Worm (Caenorhabditis elegans): ENCODE measurements around the gene nhr-71.

DNA sequence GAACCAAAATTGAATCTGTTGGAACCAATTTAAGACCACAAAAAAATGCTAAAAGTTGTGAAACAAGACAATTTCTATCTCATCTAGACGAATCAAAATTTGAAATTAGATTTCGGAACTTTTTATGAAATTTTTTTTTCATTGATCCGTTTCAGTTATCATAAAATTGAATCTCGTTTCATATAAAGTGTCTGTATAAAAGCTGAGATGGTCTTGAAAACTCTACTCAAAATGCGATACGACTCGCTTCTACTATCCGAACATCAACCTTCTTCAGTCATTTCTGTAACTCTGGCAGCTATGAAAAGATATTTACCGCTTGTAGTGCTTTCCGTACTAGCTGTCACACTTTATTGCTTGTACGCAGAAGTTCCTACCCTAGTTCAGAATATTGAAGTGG lies 43.4 kb downstream of the nhr-71 start, which contains the start of gene ZK1086.3:
- TF ChIP-seq him-1 (tag; optimal IDR thresholded peaks at IDR 0.05) (no peak), dao-5 (tag; optimal IDR thresholded peaks at IDR 0.05) (no peak)

Data from whole organism, L4/young adult.